Worm (Caenorhabditis elegans): ENCODE measurements around the gene clec-6.

DNA sequence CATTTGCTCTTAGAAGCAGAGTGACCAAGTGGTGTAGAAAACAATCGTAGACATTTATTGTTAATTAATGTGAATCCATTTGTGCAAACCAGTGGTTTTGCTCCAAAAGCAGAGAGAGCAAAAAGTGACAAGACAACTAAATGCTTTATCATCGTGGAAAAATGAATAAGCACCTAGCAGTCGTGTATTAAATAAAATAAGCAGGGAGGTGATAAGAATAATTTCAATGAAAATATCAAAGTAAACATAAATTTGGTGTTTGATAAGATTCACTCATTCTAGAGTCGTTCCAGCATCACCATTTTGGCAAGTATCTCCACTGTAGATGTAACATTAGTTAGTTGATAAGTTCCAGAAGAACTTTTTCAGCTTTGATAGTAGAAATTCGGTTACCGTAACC lies at the start of gene clec-6:
- no peak for TF ChIP-seq snpc-1.3 (tag; optimal IDR thresholded peaks at IDR 0.05; ENCODE audit: insufficient read depth)
- no peak for TF ChIP-seq egl-44 (GFP tag; IDR thresholded peaks at IDR 0.05)
- no peak for TF ChIP-seq repo-1 (tag; optimal IDR thresholded peaks at IDR 0.05)
- TF ChIP-seq pha-4 (tag; optimal IDR thresholded peaks at IDR 0.05): no peak
